Fruit fly (Drosophila melanogaster) whole organism, embryonic: ENCODE data around the gene CG4957.

Experiments
- CG10267 ChIP-seq: fragments of 200-800 bp; sonication (Bioruptor generic); optimal IDR thresholded peaks from 2 replicates; lab custom pipeline; 2018; ENCODE audit warnings: missing biosample characterization, mild to moderate bottlenecking, missing genetic modification characterization, moderate library complexity
- CG14710 ChIP-seq: fragments of 200-800 bp; sonication (Bioruptor generic); optimal IDR thresholded peaks from 3 replicates; lab custom pipeline; 2019; ENCODE audit warnings: missing biosample characterization, mild to moderate bottlenecking, missing genetic modification characterization, moderate library complexity
- CG15601 ChIP-seq: fragments of 200-800 bp; sonication (Bioruptor generic); optimal IDR thresholded peaks from 3 replicates; lab custom pipeline; 2019; ENCODE audit warnings: missing biosample characterization, mild to moderate bottlenecking, missing genetic modification characterization, moderate library complexity
- CG1603 ChIP-seq: fragments of 200-800 bp; sonication (Bioruptor generic); optimal IDR thresholded peaks from 2 replicates; lab custom pipeline; 2019; ENCODE audit warnings: missing biosample characterization, mild to moderate bottlenecking, missing genetic modification characterization, moderate library complexity
- CG17612 ChIP-seq: fragments of 200-800 bp; sonication (Bioruptor generic); IDR thresholded peaks from 2 replicates; pipeline ENCODE4 v1.3.6; 2022; ENCODE audit warnings: missing biosample characterization, missing genetic modification characterization
- CG1792 ChIP-seq: fragments of 200-800 bp; sonication (Bioruptor generic); optimal IDR thresholded peaks from 2 replicates; lab custom pipeline; 2016; ENCODE audit warnings: missing biosample characterization, missing genetic modification characterization
- CG2712 ChIP-seq: fragments of 200-800 bp; optimal IDR thresholded peaks from 3 replicates; lab custom pipeline; 2019; ENCODE audit warnings: missing biosample characterization, mild to moderate bottlenecking, missing genetic modification characterization, moderate library complexity
- CG32767 ChIP-seq: fragments of 200-800 bp; sonication (Bioruptor generic); IDR thresholded peaks from 2 replicates; pipeline ENCODE4 v1.3.6; 2022; ENCODE audit warnings: missing biosample characterization, missing genetic modification characterization
- CG33213 ChIP-seq: fragments of 200-800 bp; sonication (Bioruptor generic); optimal IDR thresholded peaks from 3 replicates; lab custom pipeline; 2016; ENCODE audit warnings: missing biosample characterization, missing genetic modification characterization
- CG3726 ChIP-seq: fragments of 200-800 bp; sonication (Bioruptor generic); IDR thresholded peaks from 3 replicates; pipeline ENCODE4, ENCODE4 v1.3.6; 2022; ENCODE audit warnings: missing biosample characterization, missing genetic modification characterization
- CG4404 ChIP-seq: fragments of 200-800 bp; sonication (Bioruptor generic); IDR thresholded peaks from 2 replicates; pipeline ENCODE4 v1.3.6; 2022; ENCODE audit warnings: missing biosample characterization, missing genetic modification characterization
- CG4617 ChIP-seq: fragments of 200-800 bp; sonication (Bioruptor generic); optimal IDR thresholded peaks from 3 replicates; lab custom pipeline; 2016; ENCODE audit warnings: missing biosample characterization, missing genetic modification characterization, borderline replicate concordance
- CG6854 ChIP-seq: fragments of 200-800 bp; sonication (Bioruptor generic); optimal IDR thresholded peaks from 3 replicates; lab custom pipeline; 2017; ENCODE audit warnings: missing biosample characterization, mild to moderate bottlenecking, missing genetic modification characterization
- CG9797 ChIP-seq: fragments of 200-800 bp; sonication (Bioruptor generic); optimal IDR thresholded peaks from 3 replicates; lab custom pipeline; 2018; ENCODE audit warnings: missing biosample characterization, mild to moderate bottlenecking, missing genetic modification characterization
- CG9817 ChIP-seq: fragments of 200-800 bp; sonication (Bioruptor generic); optimal IDR thresholded peaks from 2 replicates; lab custom pipeline; 2018; ENCODE audit warnings: missing biosample characterization, mild to moderate bottlenecking, missing genetic modification characterization, moderate library complexity
- CG9932 ChIP-seq: fragments of 200-800 bp; sonication (Bioruptor generic); IDR thresholded peaks from 2 replicates; pipeline ENCODE4 v1.3.6; 2022; ENCODE audit warnings: missing biosample characterization, missing genetic modification characterization
- Dfd ChIP-seq, 2 experiments: fragments of >200 bp; optimal IDR thresholded peaks; 2 replicates each; lab custom pipeline; 2017; ENCODE audit warnings: missing biosample characterization in 2 of 2, missing genetic modification characterization in 2 of 2
- Dp ChIP-seq: fragments of 200-800 bp; sonication (Bioruptor generic); optimal IDR thresholded peaks from 2 replicates; lab custom pipeline; 2018; ENCODE audit warnings: missing biosample characterization, mild to moderate bottlenecking, missing genetic modification characterization, moderate library complexity
- E2f1 ChIP-seq: fragments of 200-800 bp; sonication (Bioruptor generic); IDR thresholded peaks from 2 replicates; pipeline ENCODE4 v1.3.6; 2022; ENCODE audit warnings: missing biosample characterization, missing genetic modification characterization
- HmgD ChIP-seq: fragments of 200-800 bp; sonication (Bioruptor generic); optimal IDR thresholded peaks from 3 replicates; lab custom pipeline; 2016; ENCODE audit warnings: missing biosample characterization, missing genetic modification characterization
- MESR4 ChIP-seq: fragments of 200-800 bp; sonication (Bioruptor generic); optimal IDR thresholded peaks from 2 replicates; lab custom pipeline; 2018; ENCODE audit warnings: missing biosample characterization, mild to moderate bottlenecking, missing genetic modification characterization, moderate library complexity
- NfI ChIP-seq: fragments of 200-800 bp; sonication (Bioruptor generic); optimal IDR thresholded peaks from 3 replicates; lab custom pipeline; 2018; ENCODE audit warnings: missing biosample characterization, mild to moderate bottlenecking, missing genetic modification characterization, moderate library complexity
- Pdp1 ChIP-seq, 2 experiments: fragments of 200-800 bp; sonication (Bioruptor generic); optimal IDR thresholded peaks; 3 replicates each; lab custom pipeline; 2016; ENCODE audit warnings: missing biosample characterization in 2 of 2, missing genetic modification characterization in 2 of 2, mild to moderate bottlenecking in 1 of 2, moderate library complexity in 1 of 2
- Side ChIP-seq: fragments of 200-800 bp; sonication (Bioruptor generic); optimal IDR thresholded peaks from 2 replicates; lab custom pipeline; 2016; ENCODE audit warnings: missing biosample characterization, missing genetic modification characterization
- Usf ChIP-seq: fragments of 200-800 bp; sonication (Bioruptor generic); optimal IDR thresholded peaks from 2 replicates; lab custom pipeline; 2017; ENCODE audit warnings: missing genotype, missing biosample characterization, missing genetic modification characterization
- Xbp1 ChIP-seq: fragments of 200-800 bp; sonication (Bioruptor generic); optimal IDR thresholded peaks from 3 replicates; lab custom pipeline; 2016; ENCODE audit warnings: missing biosample characterization, mild to moderate bottlenecking, missing genetic modification characterization
- Xrp1 ChIP-seq: fragments of 200-800 bp; sonication (Bioruptor generic); IDR thresholded peaks from 2 replicates; pipeline ENCODE4 v1.3.6; 2022; ENCODE audit warnings: missing biosample characterization, missing genetic modification characterization
- YL-1 ChIP-seq: fragments of 200-800 bp; sonication (Bioruptor generic); optimal IDR thresholded peaks from 3 replicates; lab custom pipeline; 2017; ENCODE audit warnings: missing biosample characterization, mild to moderate bottlenecking, missing genetic modification characterization
- ab ChIP-seq: fragments of 200-800 bp; sonication (Bioruptor generic); optimal IDR thresholded peaks from 2 replicates; lab custom pipeline; 2016; ENCODE audit warnings: missing biosample characterization, missing genetic modification characterization
- bbx ChIP-seq: fragments of 200-800 bp; sonication (Bioruptor generic); IDR thresholded peaks from 2 replicates; pipeline ENCODE4 v1.3.6; 2022; ENCODE audit warnings: missing biosample characterization, missing genetic modification characterization; ENCODE audit not compliant: partially characterized antibody
- br ChIP-seq: fragments of >200 bp; optimal IDR thresholded peaks from 2 replicates; lab custom pipeline; 2017
- dati ChIP-seq: fragments of 200-800 bp; sonication (Bioruptor generic); IDR thresholded peaks from 2 replicates; pipeline ENCODE4 v1.3.6; 2022; ENCODE audit warnings: missing biosample characterization, missing genetic modification characterization
- dmrt99B ChIP-seq: fragments of 200-800 bp; sonication (Bioruptor generic); optimal IDR thresholded peaks from 2 replicates; lab custom pipeline; 2018; ENCODE audit warnings: missing biosample characterization, mild to moderate bottlenecking, missing genetic modification characterization, moderate library complexity
- dpn ChIP-seq, 2 experiments: fragments of 200-800 bp; sonication (Bioruptor generic); optimal IDR thresholded peaks; 3 replicates each; lab custom pipeline; 2016; ENCODE audit warnings: missing biosample characterization in 2 of 2, missing genetic modification characterization in 2 of 2
- eve ChIP-seq, 2 experiments: fragments of >200 bp; optimal IDR thresholded peaks; 2 replicates each; lab custom pipeline; 2017; ENCODE audit warnings: missing biosample characterization in 2 of 2, missing genetic modification characterization in 2 of 2
- gcm ChIP-seq: fragments of 200-800 bp; sonication (Bioruptor generic); optimal IDR thresholded peaks from 2 replicates; lab custom pipeline; 2019; ENCODE audit warnings: missing biosample characterization, mild to moderate bottlenecking, missing genetic modification characterization, moderate library complexity
- gfzf ChIP-seq: fragments of 200-800 bp; sonication (Bioruptor generic); optimal IDR thresholded peaks from 2 replicates; lab custom pipeline; 2016; ENCODE audit warnings: missing biosample characterization, mild to moderate bottlenecking, missing genetic modification characterization, moderate library complexity
- gt ChIP-seq: fragments of 200-800 bp; sonication (Bioruptor generic); IDR thresholded peaks from 2 replicates; pipeline ENCODE4 v1.3.6; 2022; ENCODE audit warnings: missing biosample characterization, missing genetic modification characterization
- hth ChIP-seq: fragments of >200 bp; optimal IDR thresholded peaks from 2 replicates; lab custom pipeline; 2017; ENCODE audit warnings: inconsistent platforms
- kah ChIP-seq: fragments of 200-800 bp; sonication (Bioruptor generic); optimal IDR thresholded peaks from 2 replicates; lab custom pipeline; 2018; ENCODE audit warnings: missing biosample characterization, mild to moderate bottlenecking, missing genetic modification characterization
- lbe ChIP-seq: fragments of 200-800 bp; sonication (Bioruptor generic); optimal IDR thresholded peaks from 2 replicates; lab custom pipeline; 2016; ENCODE audit warnings: missing biosample characterization, mild to moderate bottlenecking, missing genetic modification characterization
- luna ChIP-seq: fragments of 200-800 bp; sonication (Bioruptor generic); optimal IDR thresholded peaks from 2 replicates; lab custom pipeline; 2016; ENCODE audit warnings: missing biosample characterization, missing genetic modification characterization
- nerfin-1 ChIP-seq: fragments of 200-800 bp; sonication (Bioruptor generic); optimal IDR thresholded peaks from 3 replicates; lab custom pipeline; 2019; ENCODE audit warnings: missing biosample characterization, mild to moderate bottlenecking, missing genetic modification characterization, moderate library complexity
- pfk ChIP-seq: fragments of 200-800 bp; sonication (Bioruptor generic); optimal IDR thresholded peaks from 2 replicates; lab custom pipeline; 2018; ENCODE audit warnings: missing biosample characterization, mild to moderate bottlenecking, missing genetic modification characterization, moderate library complexity
- pho ChIP-seq: fragments of 200-800 bp; sonication (Bioruptor generic); optimal IDR thresholded peaks from 2 replicates; lab custom pipeline; 2016; ENCODE audit warnings: missing biosample characterization, missing genetic modification characterization
- pzg ChIP-seq: fragments of 200-800 bp; sonication (Bioruptor generic); optimal IDR thresholded peaks from 3 replicates; lab custom pipeline; 2018; ENCODE audit warnings: missing biosample characterization, mild to moderate bottlenecking, missing genetic modification characterization, moderate library complexity
- run ChIP-seq: fragments of 200-800 bp; sonication (Bioruptor generic); optimal IDR thresholded peaks from 3 replicates; lab custom pipeline; 2018; ENCODE audit warnings: missing biosample characterization, mild to moderate bottlenecking, missing genetic modification characterization
- sd ChIP-seq: fragments of 200-800 bp; sonication (Bioruptor generic); optimal IDR thresholded peaks from 3 replicates; lab custom pipeline; 2018; ENCODE audit warnings: missing biosample characterization, mild to moderate bottlenecking, missing genetic modification characterization, moderate library complexity
- stwl ChIP-seq: fragments of 200-800 bp; sonication (Bioruptor generic); optimal IDR thresholded peaks from 3 replicates; lab custom pipeline; 2018; ENCODE audit warnings: missing biosample characterization, mild to moderate bottlenecking, missing genetic modification characterization, moderate library complexity
- tin ChIP-seq: fragments of 200-800 bp; sonication (Bioruptor generic); optimal IDR thresholded peaks from 3 replicates; lab custom pipeline; 2016; ENCODE audit warnings: missing biosample characterization, missing genetic modification characterization
- trem ChIP-seq: fragments of 200-800 bp; optimal IDR thresholded peaks from 3 replicates; lab custom pipeline; 2019; ENCODE audit warnings: missing biosample characterization, mild to moderate bottlenecking, missing genetic modification characterization, moderate library complexity

The CG4957 gene

dm6 chr2L:10222550-10223231 is 46.0 kb upstream of the CG4957 start, which contains the start of gene Bcs1:
Gene Bcs1 (plus strand): TSS chr2L:10222657.
- TF ChIP-seq Dp (peak; percentile 26), CG2712 (tag; lab: Kevin White, UChicago) (peak; percentile 19), dati (no peak), MESR4 (GFP tag; lab: Kevin White, UChicago) (peak; percentile 13), Xrp1 (GFP tag; lab: Robert Waterston, UW) (no peak), CG1792 (GFP tag; lab: Kevin White, UChicago) (no peak), CG9932 (GFP tag; lab: Robert Waterston, UW) (no peak), trem (tag; lab: Kevin White, UChicago) (peak; percentile 48), gt (GFP tag; lab: Robert Waterston, UW) (no peak), NfI (GFP tag; lab: Kevin White, UChicago) (no peak), tin (GFP tag; lab: Kevin White, UChicago) (no peak), luna (GFP tag; lab: Kevin White, UChicago) (no peak), CG14710 (peak; percentile 15), dpn (GFP tag; optimal IDR thresholded peaks at IDR 0.05; lab: Kevin White, UChicago) (no peak), pho (no peak), lbe (GFP tag; lab: Kevin White, UChicago) (peak; percentile 62), CG9797 (GFP tag; lab: Kevin White, UChicago) (peak; percentile 45), sd (peak; percentile 27), CG33213 (no peak), CG15601 (peak; percentile 15), E2f1 (no peak), run (tag; lab: Kevin White, UChicago) (no peak), kah (GFP tag; lab: Kevin White, UChicago) (peak; percentile 91), pzg (GFP tag; lab: Kevin White, UChicago) (peak; percentile 25), CG6854 (GFP tag; lab: Kevin White, UChicago) (no peak), bbx (GFP tag; lab: Robert Waterston, UW) (no peak), br (no peak), hth (lab: Kevin White, UChicago) (no peak), CG9817 (tag; lab: Kevin White, UChicago) (no peak), ab (GFP tag; lab: Kevin White, UChicago) (no peak), CG17612 (no peak), eve (GFP tag; optimal IDR thresholded peaks at IDR 0.05; lab: Kevin White, UChicago) (peak in 1 of 2 experiments; percentile 69), CG32767 (no peak), Pdp1 (GFP tag; optimal IDR thresholded peaks at IDR 0.05; lab: Kevin White, UChicago) (peak in 1 of 2 experiments; percentile 95), Dfd (GFP tag; optimal IDR thresholded peaks at IDR 0.05; lab: Kevin White, UChicago) (no peak), CG1603 (tag; lab: Kevin White, UChicago) (no peak), gfzf (peak; percentile 57), Usf (GFP tag; lab: Kevin White, UChicago) (no peak), YL-1 (GFP tag; lab: Kevin White, UChicago) (peak; percentile 26), Xbp1 (GFP tag; lab: Kevin White, UChicago) (no peak), Side (GFP tag; lab: Kevin White, UChicago) (no peak), dmrt99B (tag; lab: Kevin White, UChicago) (no peak), nerfin-1 (tag; lab: Kevin White, UChicago) (peak; percentile 21), stwl (tag; lab: Kevin White, UChicago) (peak; percentile 24), CG4617 (peak; percentile 8), CG4404 (GFP tag; lab: Robert Waterston, UW) (no peak), pfk (GFP tag; lab: Kevin White, UChicago) (no peak), CG3726 (GFP tag; lab: Robert Waterston, UW) (no peak), CG10267 (tag; lab: Kevin White, UChicago) (peak; percentile 9), gcm (GFP tag; lab: Kevin White, UChicago) (no peak), HmgD (GFP tag; lab: Kevin White, UChicago) (no peak)
